Worm (Caenorhabditis elegans) whole organism, late embryonic: ENCODE measurements around the gene Y41C4A.11.

ENCODE experiments used
- ama-1 ChIP-seq: fragments of 150-350 bp; optimal IDR thresholded peaks from 2 replicates; lab custom pipeline; 2014
- ceh-18 ChIP-seq: sonication (generic microtip); optimal IDR thresholded peaks from 2 replicates; lab custom pipeline; 2016; ENCODE audit warnings: missing genetic modification characterization, missing compliant biosample characterization
- ceh-9 ChIP-seq: sonication (generic microtip); optimal IDR thresholded peaks from 2 replicates; lab custom pipeline; 2016; ENCODE audit warnings: mild to moderate bottlenecking, missing genetic modification characterization, inconsistent platforms, missing compliant biosample characterization
- dve-1 ChIP-seq: sonication (generic microtip); optimal IDR thresholded peaks from 2 replicates; lab custom pipeline; 2017; ENCODE audit warnings: antibody characterized with exemption, mild to moderate bottlenecking, missing genetic modification characterization, missing compliant biosample characterization
- elt-2 ChIP-seq: sonication (generic microtip); optimal IDR thresholded peaks from 2 replicates; lab custom pipeline; 2016; ENCODE audit warnings: missing genetic modification reagents, missing genetic modification characterization, missing compliant biosample characterization
- fkh-6 ChIP-seq: sonication (generic microtip); optimal IDR thresholded peaks from 2 replicates; lab custom pipeline; 2016; ENCODE audit warnings: missing genetic modification characterization, missing compliant biosample characterization
- lin-11 ChIP-seq: fragments of 200-800 bp; sonication (Bioruptor generic); optimal IDR thresholded peaks from 2 replicates; lab custom pipeline; 2018; ENCODE audit warnings: mild to moderate bottlenecking, missing genetic modification characterization, missing compliant biosample characterization
- mec-3 ChIP-seq: sonication (generic microtip); optimal IDR thresholded peaks from 2 replicates; lab custom pipeline; 2016; ENCODE audit warnings: borderline replicate concordance, missing genetic modification characterization, missing compliant biosample characterization
- nfya-1 ChIP-seq: sonication (generic microtip); optimal IDR thresholded peaks from 2 replicates; lab custom pipeline; 2017; ENCODE audit warnings: missing genetic modification characterization, mild to moderate bottlenecking, missing compliant biosample characterization, antibody characterized with exemption, moderate library complexity
- pat-9 ChIP-seq: fragments of 200-800 bp; sonication (Bioruptor generic); optimal IDR thresholded peaks from 2 replicates; lab custom pipeline; 2018; ENCODE audit warnings: mild to moderate bottlenecking, missing genetic modification characterization, moderate library complexity, missing compliant biosample characterization
- pqm-1 ChIP-seq: sonication (generic microtip); optimal IDR thresholded peaks from 2 replicates; lab custom pipeline; 2016; ENCODE audit warnings: missing genetic modification characterization, missing compliant biosample characterization
- pros-1 ChIP-seq: fragments of 150-350 bp; optimal IDR thresholded peaks from 2 replicates; lab custom pipeline; 2014; ENCODE audit warnings: missing biosample characterization, missing genetic modification reagents, missing genetic modification characterization

DNA sequence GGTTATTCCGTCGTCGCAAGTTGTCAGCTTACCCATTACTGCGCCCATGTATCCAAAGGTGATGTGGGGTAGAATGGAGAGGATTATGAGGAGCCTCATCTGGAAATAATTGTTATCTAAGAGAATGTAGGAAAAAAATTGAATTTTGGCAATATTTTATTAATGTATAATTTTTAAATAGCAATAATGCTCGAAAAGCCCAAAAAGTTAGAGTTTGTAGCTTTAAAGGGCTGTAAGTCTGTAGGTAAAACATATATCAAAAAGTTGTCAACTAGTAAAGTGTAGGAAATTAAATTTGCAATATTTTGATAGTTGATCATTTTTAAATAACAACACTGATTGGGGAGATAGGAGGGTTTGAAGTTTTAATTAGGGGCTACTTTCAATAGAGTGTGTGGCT is 10.9 kb upstream of the Y41C4A.11 start, which contains the start of gene Y41C4A.8:
- no peak for TF ChIP-seq dve-1
- TF ChIP-seq pqm-1 (tag; lab: Kevin White, UChicago) = no peak
- TF ChIP-seq lin-11 = no peak
- TF ChIP-seq ceh-18 = no peak
- TF ChIP-seq pat-9 = no peak
- TF ChIP-seq mec-3 (tag; lab: Kevin White, UChicago) = no peak
- TF ChIP-seq pros-1 (tag; lab: Kevin White, UChicago) = no peak
- no peak for TF ChIP-seq ceh-9 (tag; lab: Kevin White, UChicago)
- TF ChIP-seq ama-1 (lab: Kevin White, UChicago) = no peak
- no peak for TF ChIP-seq elt-2
- TF ChIP-seq fkh-6 (tag; lab: Kevin White, UChicago) = no peak
- no peak for TF ChIP-seq nfya-1 (tag; lab: Kevin White, UChicago)
